Worm (Caenorhabditis elegans) whole organism, late embryonic: Measurements from ENCODE around the gene C18A11.1.

Experiments used
- C08G9.2 ChIP-seq: sonication (generic microtip); optimal IDR thresholded peaks from 2 replicates; lab custom pipeline; 2016; ENCODE audit warnings: mild to moderate bottlenecking, missing genetic modification characterization, moderate library complexity, missing compliant biosample characterization
- C38D4.7 ChIP-seq: fragments of 200-800 bp; sonication (Bioruptor generic); optimal IDR thresholded peaks from 2 replicates; lab custom pipeline; 2018; ENCODE audit warnings: mild to moderate bottlenecking, missing genetic modification characterization, moderate library complexity, missing compliant biosample characterization
- K09A11.1 ChIP-seq: sonication (generic microtip); optimal IDR thresholded peaks from 2 replicates; lab custom pipeline; 2017; ENCODE audit warnings: antibody characterized with exemption, mild to moderate bottlenecking, missing genetic modification characterization, missing compliant biosample characterization; ENCODE audit not compliant: insufficient read depth
- Y22D7AL.16 ChIP-seq: sonication (generic microtip); optimal IDR thresholded peaks from 2 replicates; lab custom pipeline; 2016; ENCODE audit warnings: missing genetic modification characterization, missing compliant biosample characterization
- ahr-1 ChIP-seq: sonication (generic microtip); optimal IDR thresholded peaks from 2 replicates; lab custom pipeline; 2016; ENCODE audit warnings: missing genetic modification characterization, missing compliant biosample characterization
- ama-1 ChIP-seq: fragments of 150-350 bp; optimal IDR thresholded peaks from 2 replicates; lab custom pipeline; 2014
- ceh-14 ChIP-seq: sonication (generic microtip); optimal IDR thresholded peaks from 2 replicates; lab custom pipeline; 2016; ENCODE audit warnings: missing genotype, missing genetic modification characterization, missing compliant biosample characterization
- ceh-19 ChIP-seq: fragments of 200-800 bp; sonication (Bioruptor generic); optimal IDR thresholded peaks from 2 replicates; lab custom pipeline; 2018; ENCODE audit warnings: mild to moderate bottlenecking, missing genetic modification characterization, missing compliant biosample characterization
- ceh-2 ChIP-seq: sonication (generic microtip); optimal IDR thresholded peaks from 2 replicates; lab custom pipeline; 2016; ENCODE audit warnings: missing genotype, missing genetic modification characterization, missing compliant biosample characterization
- ceh-22 ChIP-seq: sonication (generic microtip); optimal IDR thresholded peaks from 2 replicates; lab custom pipeline; 2017; ENCODE audit warnings: missing biosample characterization, missing genetic modification characterization
- ceh-34 ChIP-seq: sonication (generic microtip); optimal IDR thresholded peaks from 2 replicates; lab custom pipeline; 2016; ENCODE audit warnings: mild to moderate bottlenecking, missing genetic modification characterization, missing compliant biosample characterization
- ceh-45 ChIP-seq: fragments of 200-800 bp; sonication (Bioruptor generic); IDR thresholded peaks from 2 replicates; pipeline ENCODE4 v1.3.6; 2022; ENCODE audit warnings: missing genetic modification reagents, missing genetic modification characterization, missing compliant biosample characterization
- ceh-6 ChIP-seq: fragments of 200-800 bp; sonication (Bioruptor generic); optimal IDR thresholded peaks from 2 replicates; lab custom pipeline; 2018; ENCODE audit warnings: mild to moderate bottlenecking, missing genetic modification characterization, missing compliant biosample characterization
- ceh-9 ChIP-seq: sonication (generic microtip); optimal IDR thresholded peaks from 2 replicates; lab custom pipeline; 2016; ENCODE audit warnings: mild to moderate bottlenecking, missing genetic modification characterization, inconsistent platforms, missing compliant biosample characterization
- che-1 ChIP-seq: sonication (generic microtip); optimal IDR thresholded peaks from 2 replicates; lab custom pipeline; 2016; ENCODE audit warnings: mild to moderate bottlenecking, missing genetic modification characterization, missing compliant biosample characterization
- dmd-4 ChIP-seq: sonication (generic microtip); optimal IDR thresholded peaks from 2 replicates; lab custom pipeline; 2016; ENCODE audit warnings: borderline replicate concordance, missing genetic modification characterization, missing compliant biosample characterization
- dve-1 ChIP-seq: sonication (generic microtip); optimal IDR thresholded peaks from 2 replicates; lab custom pipeline; 2017; ENCODE audit warnings: antibody characterized with exemption, mild to moderate bottlenecking, missing genetic modification characterization, missing compliant biosample characterization
- elt-2 ChIP-seq: sonication (generic microtip); optimal IDR thresholded peaks from 2 replicates; lab custom pipeline; 2016; ENCODE audit warnings: missing genetic modification reagents, missing genetic modification characterization, missing compliant biosample characterization
- fax-1 ChIP-seq: sonication (generic microtip); optimal IDR thresholded peaks from 2 replicates; lab custom pipeline; 2016; ENCODE audit warnings: missing genotype, missing genetic modification characterization, missing compliant biosample characterization
- gmeb-2 ChIP-seq: sonication (generic microtip); optimal IDR thresholded peaks from 2 replicates; lab custom pipeline; 2016; ENCODE audit warnings: missing genetic modification characterization, inconsistent platforms, missing compliant biosample characterization
- hlh-13 ChIP-seq: fragments of 200-800 bp; sonication (Bioruptor generic); optimal IDR thresholded peaks from 2 replicates; lab custom pipeline; 2018; ENCODE audit warnings: mild to moderate bottlenecking, missing genetic modification characterization, missing compliant biosample characterization
- lin-11 ChIP-seq: fragments of 200-800 bp; sonication (Bioruptor generic); optimal IDR thresholded peaks from 2 replicates; lab custom pipeline; 2018; ENCODE audit warnings: mild to moderate bottlenecking, missing genetic modification characterization, missing compliant biosample characterization
- madf-2 ChIP-seq: sonication (generic microtip); optimal IDR thresholded peaks from 2 replicates; lab custom pipeline; 2017; ENCODE audit warnings: missing genetic modification characterization, missing compliant biosample characterization
- nfya-1 ChIP-seq: sonication (generic microtip); optimal IDR thresholded peaks from 2 replicates; lab custom pipeline; 2017; ENCODE audit warnings: missing genetic modification characterization, mild to moderate bottlenecking, missing compliant biosample characterization, antibody characterized with exemption, moderate library complexity
- nhr-11 ChIP-seq: fragments of 150-350 bp; optimal IDR thresholded peaks from 2 replicates; lab custom pipeline; 2014; ENCODE audit warnings: missing biosample characterization, missing genetic modification characterization
- npax-4 ChIP-seq: sonication (generic microtip); optimal IDR thresholded peaks from 2 replicates; lab custom pipeline; 2016; ENCODE audit warnings: missing genetic modification characterization, missing compliant biosample characterization
- rnt-1 ChIP-seq: sonication (generic microtip); optimal IDR thresholded peaks from 2 replicates; lab custom pipeline; 2016; ENCODE audit warnings: missing genetic modification characterization, missing compliant biosample characterization
- sdc-2 ChIP-seq: sonication (generic microtip); optimal IDR thresholded peaks from 2 replicates; lab custom pipeline; 2016; ENCODE audit warnings: missing genotype, missing genetic modification characterization, missing compliant biosample characterization
- sox-2 ChIP-seq: fragments of 200-800 bp; sonication (Bioruptor generic); IDR thresholded peaks from 2 replicates; pipeline ENCODE4 v1.3.6; 2022; ENCODE audit warnings: missing genetic modification reagents, missing genetic modification characterization, missing compliant biosample characterization
- syd-9 ChIP-seq: sonication (generic microtip); optimal IDR thresholded peaks from 2 replicates; lab custom pipeline; 2016; ENCODE audit warnings: mild to moderate bottlenecking, missing genetic modification characterization, moderate library complexity, missing compliant biosample characterization
- tbx-2 ChIP-seq: sonication (generic microtip); optimal IDR thresholded peaks from 2 replicates; lab custom pipeline; 2016; ENCODE audit warnings: missing genetic modification characterization, missing compliant biosample characterization
- unc-42 ChIP-seq: sonication (generic microtip); optimal IDR thresholded peaks from 2 replicates; lab custom pipeline; 2016; ENCODE audit warnings: missing genotype, missing genetic modification characterization, missing compliant biosample characterization
- unc-55 ChIP-seq: sonication (generic microtip); optimal IDR thresholded peaks from 2 replicates; lab custom pipeline; 2017; ENCODE audit warnings: missing biosample characterization, missing genetic modification reagents, missing genetic modification characterization
- unc-86 ChIP-seq: sonication (generic microtip); optimal IDR thresholded peaks from 2 replicates; lab custom pipeline; 2016; ENCODE audit warnings: missing genetic modification characterization, missing compliant biosample characterization

The C18A11.1 gene

DNA sequence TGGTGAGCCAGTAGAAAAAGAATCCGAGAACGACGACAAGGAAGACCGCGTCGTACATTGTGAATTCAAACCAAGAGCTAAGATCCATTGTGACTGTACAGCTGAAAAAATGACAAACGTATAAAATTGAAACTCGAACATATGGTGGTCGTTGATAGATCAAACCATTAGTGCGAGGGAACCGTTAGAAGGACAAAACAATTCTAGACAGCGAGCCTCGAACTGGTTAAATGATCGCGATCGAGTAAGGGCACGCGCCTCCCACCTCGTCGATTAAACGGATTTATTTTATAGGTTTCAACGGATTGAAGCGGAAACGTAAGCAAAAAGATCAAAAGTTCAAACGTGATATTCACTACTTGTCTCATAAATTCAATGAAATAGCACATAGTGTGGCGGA lies 19.3 kb downstream of the C18A11.1 start, which contains the start of gene vem-1:
Gene vem-1, minus strand, starts transcription at position 101 of the 400 bp plus-strand sequence.
- TF ChIP-seq ceh-2 (tag; lab: Kevin White, UChicago) (no peak), ceh-19 (GFP tag; lab: Kevin White, UChicago) (no peak)

DNA sequence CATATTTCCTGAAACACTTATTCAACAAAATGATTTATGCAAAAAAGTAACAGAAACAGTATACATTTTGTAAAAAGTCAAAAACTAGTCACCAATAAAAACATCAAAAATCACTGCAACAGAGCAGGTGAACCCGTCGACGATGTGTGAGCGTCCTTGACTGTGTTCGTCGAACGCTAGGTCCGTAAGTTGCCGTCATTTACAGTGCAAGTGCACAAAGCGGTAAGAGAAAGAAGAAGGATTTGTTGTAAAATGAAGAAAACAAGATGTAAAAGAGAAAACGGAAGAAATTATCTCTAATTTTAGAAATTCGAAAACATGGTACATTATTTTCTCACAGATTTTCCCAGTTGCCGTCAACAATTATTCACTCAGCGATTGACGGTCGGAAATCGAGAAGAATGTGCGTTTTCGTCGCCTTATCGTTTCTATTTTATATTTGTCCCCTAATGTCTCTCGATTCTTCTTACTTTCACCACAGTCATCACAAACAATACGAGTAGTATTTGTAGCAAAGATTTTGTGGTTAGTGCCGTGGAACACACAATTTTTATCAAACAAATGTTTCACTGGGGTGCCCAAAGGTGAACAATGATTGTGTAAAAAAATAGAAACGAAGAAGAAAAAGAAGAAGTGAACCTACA lies 20.3 kb downstream of the C18A11.1 start:
- TF ChIP-seq gmeb-2 (tag; lab: Kevin White, UChicago), result no peak
- TF ChIP-seq ahr-1 (tag; lab: Kevin White, UChicago), result no peak
- TF ChIP-seq syd-9 (tag; lab: Kevin White, UChicago), result no peak
- TF ChIP-seq madf-2, result no peak
- TF ChIP-seq nfya-1 (tag; lab: Kevin White, UChicago), result no peak
- TF ChIP-seq lin-11, result no peak
- TF ChIP-seq K09A11.1 (tag; lab: Kevin White, UChicago), result no peak
- no peak for TF ChIP-seq tbx-2 (tag; lab: Kevin White, UChicago)
- no peak for TF ChIP-seq npax-4 (tag; lab: Kevin White, UChicago)
- TF ChIP-seq che-1 (tag; lab: Kevin White, UChicago), result no peak
- TF ChIP-seq nhr-11 (tag; lab: Kevin White, UChicago), result no peak
- TF ChIP-seq rnt-1 (tag; lab: Kevin White, UChicago), result no peak
- no peak for TF ChIP-seq ceh-45
- no peak for TF ChIP-seq hlh-13
- TF ChIP-seq sdc-2, result no peak
- no peak for TF ChIP-seq sox-2
- no peak for TF ChIP-seq ceh-9
- TF ChIP-seq ceh-22 (tag; lab: Kevin White, UChicago), result no peak

- TF ChIP-seq unc-42 (tag; lab: Kevin White, UChicago), result peak; percentile 68
- no peak for TF ChIP-seq Y22D7AL.16 (tag; lab: Kevin White, UChicago)
Observed at ce11 chrX:8089916-8090315, 20.8 kb downstream of the C18A11.1 start.

ce11 chrX:8098813-8099360 lies 29.8 kb downstream of the C18A11.1 start, which contains the start of gene catp-5:
Gene catp-5, minus strand, starts transcription at chrX:8098863.
- TF ChIP-seq nfya-1 (tag; lab: Kevin White, UChicago) (no peak), unc-55 (GFP tag; lab: Kevin White, UChicago) (no peak), ceh-6 (no peak), hlh-13 (no peak), ceh-34 (tag; lab: Kevin White, UChicago) (no peak), ceh-22 (tag; lab: Kevin White, UChicago) (no peak), dmd-4 (tag; lab: Kevin White, UChicago) (no peak), ceh-14 (no peak), ama-1 (no peak), rnt-1 (tag; lab: Kevin White, UChicago) (no peak), fax-1 (no peak), dve-1 (tag; lab: Kevin White, UChicago) (no peak), C08G9.2 (tag; lab: Kevin White, UChicago) (no peak), che-1 (tag; lab: Kevin White, UChicago) (no peak), unc-42 (tag; lab: Kevin White, UChicago) (no peak), lin-11 (no peak), unc-86 (no peak), tbx-2 (tag; lab: Kevin White, UChicago) (no peak), C38D4.7 (no peak)
- TF ChIP-seq, all 69 proteins: peak for 0

ce11 chrX:8103899-8104298 lies 34.8 kb downstream of the C18A11.1 start, which contains the start of gene K07E3.2:
Gene K07E3.2, plus strand, starts transcription at chrX:8104298.
- no peak for TF ChIP-seq elt-2
- peak; percentile 92 for TF ChIP-seq sdc-2
